Worm (Caenorhabditis elegans): ENCODE data around the gene T07G12.2.

The T07G12.2 gene

ce11 chrIV:10530648-10531047 lies at the start of gene T07G12.2:
Gene T07G12.2, plus strand, starts transcription at chrIV:10530709.
- TF ChIP-seq let-607 (tag; optimal IDR thresholded peaks at IDR 0.05) (no peak), snpc-1.1 (tag; optimal IDR thresholded peaks at IDR 0.05; ENCODE audit: insufficient read depth) (no peak), ceh-58 (GFP tag; IDR thresholded peaks at IDR 0.05) (no peak), attf-3 (GFP tag; conservative IDR thresholded peaks at IDR 0.05) (no peak), nfya-1 (tag; optimal IDR thresholded peaks at IDR 0.05; ENCODE audit: borderline replicate concordance, insufficient read depth) (no peak), nhr-120 (GFP tag; IDR thresholded peaks at IDR 0.05) (no peak), zfh-2 (GFP tag; conservative IDR thresholded peaks at IDR 0.05) (no peak), F49E8.2 (tag; optimal IDR thresholded peaks at IDR 0.05; ENCODE audit: insufficient read depth) (no peak), fkh-3 (tag; optimal IDR thresholded peaks at IDR 0.05) (no peak), lin-35 (GFP tag; optimal IDR thresholded peaks at IDR 0.05) (no peak), B0261.1 (tag; optimal IDR thresholded peaks at IDR 0.05) (no peak), zim-3 (tag; optimal IDR thresholded peaks at IDR 0.05) (no peak), ztf-28 (GFP tag; IDR thresholded peaks at IDR 0.05) (no peak), ztf-26 (tag; optimal IDR thresholded peaks at IDR 0.05) (no peak), K11D2.4 (GFP tag; IDR thresholded peaks at IDR 0.05) (no peak), F57C9.4 (tag; optimal IDR thresholded peaks at IDR 0.05) (no peak), F55B11.4 (tag; optimal IDR thresholded peaks at IDR 0.05; ENCODE audit: borderline replicate concordance, insufficient read depth) (no peak), atf-7 (tag; optimal IDR thresholded peaks at IDR 0.05) (no peak), F22D6.2 (tag; optimal IDR thresholded peaks at IDR 0.05) (no peak)

ce11 chrIV:10481695-10482094 lies 48.8 kb upstream of the T07G12.2 start, which contains the start of gene egl-21:
Gene egl-21, minus strand, starts transcription at chrIV:10481844.
- TF ChIP-seq hmg-1.2 (GFP tag; IDR thresholded peaks at IDR 0.05) (peak; percentile 24; the same call in 1 of the 2 replicates), B0035.1 (tag; optimal IDR thresholded peaks at IDR 0.05) (no peak), mes-4 (tag; optimal IDR thresholded peaks at IDR 0.05) (no peak), mcd-1 (GFP tag; IDR thresholded peaks at IDR 0.05) (peak; percentile 18; the same call in 1 of the 2 replicates), lin-40 (tag; optimal IDR thresholded peaks at IDR 0.05) (peak; percentile 33), F23B12.7 (tag; optimal IDR thresholded peaks at IDR 0.05; ENCODE audit: insufficient read depth) (no peak), cebp-1 (GFP tag; IDR thresholded peaks at IDR 0.05) (no peak), cebp-1 (tag; optimal IDR thresholded peaks at IDR 0.05) (peak; percentile 47), lir-1 (GFP tag; conservative IDR thresholded peaks at IDR 0.05) (no peak), mxl-1 (tag; optimal IDR thresholded peaks at IDR 0.05) (no peak), zfh-2 (GFP tag; conservative IDR thresholded peaks at IDR 0.05) (peak; percentile 76), K12H6.12 (tag; optimal IDR thresholded peaks at IDR 0.05) (peak; percentile 60), ceh-27 (GFP tag; optimal IDR thresholded peaks at IDR 0.05) (peak; percentile 42), atf-7 (tag; optimal IDR thresholded peaks at IDR 0.05) (peak; percentile 2), rec-8 (tag; optimal IDR thresholded peaks at IDR 0.05) (no peak), attf-3 (GFP tag; conservative IDR thresholded peaks at IDR 0.05) (no peak), attf-5 (GFP tag; optimal IDR thresholded peaks at IDR 0.05) (peak; percentile 40), lin-35 (GFP tag; optimal IDR thresholded peaks at IDR 0.05) (no peak), F49E8.2 (tag; optimal IDR thresholded peaks at IDR 0.05; ENCODE audit: insufficient read depth) (no peak), F52B5.7 (tag; optimal IDR thresholded peaks at IDR 0.05) (no peak), rpc-1 (optimal IDR thresholded peaks at IDR 0.05) (no peak), rpc-1 (tag; optimal IDR thresholded peaks at IDR 0.05) (no peak), ama-1 (optimal IDR thresholded peaks at IDR 0.05) (no peak), ama-1 (GFP tag; optimal IDR thresholded peaks at IDR 0.05) (no peak), somi-1 (GFP tag; optimal IDR thresholded peaks at IDR 0.05) (peak; percentile 46)
